Worm (Caenorhabditis elegans) whole organism, L1 larva: Measurements from ENCODE around the gene Y7A5A.1.
A peak's percentile ranks its signal among the peaks of the same experiment; 100 is the strongest.

Experiments used
- C04F5.9 ChIP-seq: sonication (generic microtip); optimal IDR thresholded peaks from 2 replicates; lab custom pipeline; 2016; ENCODE audit warnings: missing genetic modification characterization, missing compliant biosample characterization
- Y116A8C.19 ChIP-seq: sonication (generic microtip); optimal IDR thresholded peaks from 2 replicates; lab custom pipeline; 2016; ENCODE audit warnings: missing compliant biosample characterization, missing genetic modification characterization, borderline replicate concordance
- alr-1 ChIP-seq: fragments of 200-800 bp; sonication (Bioruptor generic); optimal IDR thresholded peaks from 2 replicates; lab custom pipeline; 2018; ENCODE audit warnings: borderline replicate concordance, mild to moderate bottlenecking, missing genetic modification characterization, missing compliant biosample characterization
- ama-1 ChIP-seq: fragments of 150-350 bp; optimal IDR thresholded peaks from 2 replicates; lab custom pipeline; 2014
- ceh-63 ChIP-seq: fragments of 200-800 bp; sonication (Bioruptor generic); optimal IDR thresholded peaks from 2 replicates; lab custom pipeline; 2018; ENCODE audit warnings: mild to moderate bottlenecking, missing genetic modification characterization, missing compliant biosample characterization
- efl-1 ChIP-seq, 4 experiments: fragments of 150-350 bp; optimal IDR thresholded peaks in 3 of 4; peaks in 1 of 4; 1 replicate in 1 of 4; 2 replicates in 3 of 4; lab custom pipeline; 2014; ENCODE audit warnings: missing biosample characterization in 2 of 4, missing genetic modification characterization in 2 of 4, missing genetic modification reagents in 2 of 4
- egl-27 ChIP-seq, 2 experiments: fragments of 150-350 bp in 1 of 2; sonication (generic microtip); optimal IDR thresholded peaks; 3 replicates each; lab custom pipeline; 2017 to 2018; ENCODE audit warnings: missing biosample characterization in 2 of 2, missing genetic modification characterization in 2 of 2, missing genetic modification reagents in 2 of 2
- elt-2 ChIP-seq: sonication (generic microtip); optimal IDR thresholded peaks from 2 replicates; lab custom pipeline; 2016; ENCODE audit warnings: missing genetic modification characterization, mild to moderate bottlenecking, inconsistent platforms, missing compliant biosample characterization, missing genetic modification reagents
- ets-5 ChIP-seq: fragments of 200-800 bp; sonication (Bioruptor generic); IDR thresholded peaks from 2 replicates; pipeline ENCODE4 v1.3.6; 2022; ENCODE audit warnings: missing genetic modification characterization, missing compliant biosample characterization
- fkh-4 ChIP-seq: sonication (generic microtip); optimal IDR thresholded peaks from 2 replicates; lab custom pipeline; 2016; ENCODE audit warnings: missing compliant biosample characterization, missing genetic modification characterization, borderline replicate concordance
- irx-1 ChIP-seq: sonication (generic microtip); optimal IDR thresholded peaks from 2 replicates; lab custom pipeline; 2016; ENCODE audit warnings: missing genetic modification characterization, missing compliant biosample characterization
- lin-35 ChIP-seq, 2 experiments: fragments of 150-350 bp; optimal IDR thresholded peaks; 2 replicates each; lab custom pipeline; 2014; ENCODE audit warnings: missing biosample characterization in 2 of 2, missing genetic modification characterization in 2 of 2, missing genetic modification reagents in 2 of 2
- lin-39 ChIP-seq: fragments of 150-350 bp; optimal IDR thresholded peaks from 2 replicates; lab custom pipeline; 2014; ENCODE audit warnings: missing biosample characterization, missing genetic modification reagents, missing genetic modification characterization
- mdl-1 ChIP-seq, 2 experiments: fragments of 150-350 bp; optimal IDR thresholded peaks; 2 replicates each; lab custom pipeline; 2014 to 2017; ENCODE audit warnings: missing biosample characterization in 2 of 2, missing genetic modification characterization in 2 of 2, inconsistent platforms in 1 of 2
- mef-2 ChIP-seq: fragments of 150-350 bp; optimal IDR thresholded peaks from 2 replicates; lab custom pipeline; 2014; ENCODE audit warnings: missing biosample characterization, missing genetic modification characterization
- nhr-19 ChIP-seq: fragments of 200-800 bp; sonication (Bioruptor generic); conservative IDR thresholded peaks from 2 replicates; pipeline ENCODE4 v1.3.6; 2022; ENCODE audit warnings: missing genetic modification characterization, missing compliant biosample characterization
- nhr-28 ChIP-seq: fragments of 150-350 bp; optimal IDR thresholded peaks from 2 replicates; lab custom pipeline; 2014; ENCODE audit warnings: missing biosample characterization, missing genetic modification characterization
- nhr-47 ChIP-seq: sonication (generic microtip); optimal IDR thresholded peaks from 2 replicates; lab custom pipeline; 2016; ENCODE audit warnings: mild to moderate bottlenecking, missing genetic modification characterization, moderate library complexity, missing compliant biosample characterization
- nhr-85 ChIP-seq: sonication (generic microtip); peaks from one replicate; lab custom pipeline; 2016; ENCODE audit warnings: missing genetic modification characterization, inconsistent platforms, missing compliant biosample characterization
- snpc-4 ChIP-seq: fragments of 150-350 bp; optimal IDR thresholded peaks from 2 replicates; lab custom pipeline; 2014; ENCODE audit warnings: missing biosample characterization, missing genetic modification characterization
- snu-23 ChIP-seq: sonication (generic microtip); optimal IDR thresholded peaks from 2 replicates; lab custom pipeline; 2016; ENCODE audit warnings: missing genetic modification characterization, missing compliant biosample characterization
- sup-37 ChIP-seq: fragments of 200-800 bp; sonication (Bioruptor generic); optimal IDR thresholded peaks from 2 replicates; lab custom pipeline; 2018; ENCODE audit warnings: mild to moderate bottlenecking, missing genetic modification characterization, missing compliant biosample characterization
- swsn-7 ChIP-seq: sonication (generic microtip); optimal IDR thresholded peaks from 2 replicates; lab custom pipeline; 2016; ENCODE audit warnings: missing genetic modification characterization, missing compliant biosample characterization
- tbx-2 ChIP-seq: sonication (generic microtip); optimal IDR thresholded peaks from 2 replicates; lab custom pipeline; 2016; ENCODE audit warnings: missing genetic modification characterization, missing compliant biosample characterization
- tlp-1 ChIP-seq: fragments of 150-350 bp; optimal IDR thresholded peaks from 2 replicates; lab custom pipeline; 2014; ENCODE audit warnings: missing biosample characterization, missing genetic modification characterization
- unc-98 ChIP-seq: fragments of 200-800 bp; sonication (Bioruptor generic); IDR thresholded peaks from 2 replicates; pipeline ENCODE4 v1.3.6; 2022; ENCODE audit warnings: missing genetic modification characterization, missing compliant biosample characterization
- vab-15 ChIP-seq: sonication (generic microtip); optimal IDR thresholded peaks from 2 replicates; lab custom pipeline; 2017; ENCODE audit warnings: missing genotype, mild to moderate bottlenecking, missing genetic modification characterization, missing compliant biosample characterization

The Y7A5A.1 gene

ce11 chrX:15770787-15771186, 506 bp downstream of the Y7A5A.1 start:
- peak; percentile 36 for TF ChIP-seq snpc-4
- no peak for TF ChIP-seq ceh-63 (GFP tag; lab: Kevin White, UChicago)
- TF ChIP-seq irx-1: no peak
- TF ChIP-seq, all 84 proteins: peak for 1

DNA sequence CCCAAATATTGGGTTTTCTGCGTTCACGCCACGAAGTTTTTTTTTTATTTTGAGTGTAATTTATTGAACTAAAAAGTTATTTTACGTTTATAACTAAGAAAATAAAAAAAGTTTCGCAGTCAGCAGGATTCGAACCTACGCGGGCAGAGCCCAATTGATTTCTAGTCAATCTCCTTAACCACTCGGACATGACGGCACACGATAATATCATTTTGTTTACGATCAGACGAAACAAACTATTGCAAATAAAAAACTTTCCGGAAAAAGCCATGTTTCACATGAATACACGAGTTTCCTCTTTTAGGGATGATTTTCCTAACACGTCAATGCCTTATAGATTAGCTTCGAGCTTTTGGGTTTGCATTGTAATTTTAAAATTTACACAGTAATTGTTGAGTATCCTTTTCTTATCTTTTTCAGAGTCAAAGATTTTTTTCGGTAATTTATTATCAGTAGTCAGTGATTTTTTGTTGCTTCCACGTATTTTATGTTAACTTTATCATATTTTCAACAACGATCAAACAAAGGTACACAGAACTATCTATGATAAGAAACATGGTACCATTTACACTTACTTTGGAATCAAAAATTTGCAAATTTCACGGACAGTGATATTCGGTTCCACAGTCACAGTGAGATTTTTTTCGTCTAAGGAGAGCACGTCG, 1.3 kb downstream of the Y7A5A.1 start:
- no peak for TF ChIP-seq lin-39 (tag; lab: Kevin White, UChicago)
- TF ChIP-seq elt-2: peak; percentile 67

- TF ChIP-seq snpc-4 (peak; percentile 20), ama-1 (lab: Kevin White, UChicago) (no peak)
Measured at ce11 chrX:15768532-15768931, 2.8 kb downstream of the Y7A5A.1 start.

DNA sequence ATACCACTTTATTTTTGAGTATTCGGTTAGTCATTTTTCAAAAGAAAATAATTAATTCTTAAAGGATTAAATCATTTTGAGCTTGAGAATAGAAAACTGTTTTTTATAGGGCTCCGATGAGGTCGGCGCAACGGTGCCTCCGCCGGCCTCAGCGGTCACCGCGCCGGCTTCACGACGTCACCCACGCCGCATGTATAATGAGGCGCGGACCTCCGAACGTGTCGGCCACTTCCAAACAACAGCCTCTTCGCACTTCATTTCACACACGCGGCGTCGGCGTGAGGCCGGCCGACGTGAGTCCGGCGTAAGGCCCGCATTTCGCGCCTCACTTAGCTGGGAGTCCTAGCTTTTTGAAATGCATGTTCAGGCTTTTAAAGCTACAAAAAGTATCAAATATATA, 4.4 kb downstream of the Y7A5A.1 start:
- peak; percentile 36 for TF ChIP-seq snpc-4
- no peak for TF ChIP-seq mef-2 (tag; lab: Kevin White, UChicago)
- no peak for TF ChIP-seq nhr-19
- TF ChIP-seq egl-27 (tag; optimal IDR thresholded peaks at IDR 0.05; lab: Kevin White, UChicago): no peak
- TF ChIP-seq nhr-28: no peak
- no peak for TF ChIP-seq ets-5 (GFP tag; lab: Robert Waterston, UW)

- TF ChIP-seq nhr-85: peak; percentile 56
- no peak for TF ChIP-seq efl-1 (optimal IDR thresholded peaks at IDR 0.05; lab: Kevin White, UChicago)
- TF ChIP-seq efl-1 (GFP tag; optimal IDR thresholded peaks at IDR 0.05 in 1 of 2; lab: Kevin White, UChicago): peak in 1 of 2 experiments; percentile 4
- TF ChIP-seq nhr-47: no peak
- TF ChIP-seq tlp-1 (tag; lab: Kevin White, UChicago): no peak
Measured at ce11 chrX:15766147-15766546, 5.1 kb downstream of the Y7A5A.1 start, which contains the start of gene bus-17. Gene bus-17 (minus strand): TSS chrX:15766354.

DNA sequence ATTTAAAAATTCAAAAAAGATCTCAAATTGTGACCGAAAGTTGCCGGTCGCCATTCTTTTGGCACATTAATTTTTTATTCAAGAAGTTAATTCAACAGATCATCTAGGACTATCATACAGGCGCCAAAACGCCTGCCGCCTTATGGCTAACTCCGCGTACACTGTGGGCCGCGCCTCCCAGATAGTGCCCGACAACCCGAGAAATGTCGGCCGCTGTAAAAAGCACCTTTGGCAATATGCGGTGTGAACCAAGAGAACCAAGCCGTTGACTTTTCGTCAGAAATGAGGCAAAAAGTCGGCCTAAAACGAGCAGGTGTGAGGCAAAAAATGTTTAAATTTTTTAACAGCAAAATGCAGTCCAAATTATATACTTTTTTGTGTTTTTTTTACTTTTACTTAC, 12.1 kb downstream of the Y7A5A.1 start:
- peak; percentile 25 for TF ChIP-seq snpc-4
- TF ChIP-seq sup-37 (GFP tag; lab: Kevin White, UChicago): no peak

- TF ChIP-seq C04F5.9 (tag; lab: Kevin White, UChicago): no peak
Measured at ce11 chrX:15757169-15757568, 14.1 kb downstream of the Y7A5A.1 start, which contains the start of gene wrt-4. Gene wrt-4 (minus strand): TSS chrX:15757269.

DNA sequence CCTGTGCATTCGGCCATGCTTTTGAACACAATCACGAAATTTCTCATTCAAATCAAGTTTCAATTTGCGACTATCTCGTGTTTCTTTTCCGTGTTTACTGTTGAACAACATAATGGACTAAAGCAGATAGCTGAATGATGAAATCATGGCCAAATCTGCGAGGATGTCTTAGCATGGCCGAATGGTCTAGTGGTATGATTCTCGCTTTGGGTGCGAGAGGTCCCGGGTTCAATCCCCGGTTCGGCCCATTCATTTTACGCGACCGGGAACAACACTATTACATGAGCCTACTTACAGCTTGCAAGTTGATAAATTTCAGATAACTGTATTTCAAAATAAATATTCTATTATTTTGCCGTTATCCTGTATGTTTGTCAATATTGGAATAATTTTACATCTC, 20.0 kb downstream of the Y7A5A.1 start:
- TF ChIP-seq swsn-7 (tag; lab: Kevin White, UChicago) (no peak), unc-98 (no peak), snu-23 (no peak), mdl-1 (tag; optimal IDR thresholded peaks at IDR 0.05; lab: Kevin White, UChicago) (no peak), alr-1 (tag; lab: Kevin White, UChicago) (no peak), lin-39 (tag; lab: Kevin White, UChicago) (no peak), vab-15 (tag; lab: Kevin White, UChicago) (no peak), fkh-4 (tag; lab: Kevin White, UChicago) (no peak), lin-35 (GFP tag; optimal IDR thresholded peaks at IDR 0.05; lab: Kevin White, UChicago) (no peak), Y116A8C.19 (tag; lab: Kevin White, UChicago) (no peak), tbx-2 (tag; lab: Kevin White, UChicago) (no peak), mef-2 (tag; lab: Kevin White, UChicago) (no peak)
